Fruit fly (Drosophila melanogaster) whole organism, embryonic: ENCODE results near the gene nuf.

Source experiments
- Atf3 ChIP-seq: fragments of 200-800 bp; sonication (Bioruptor generic); optimal IDR thresholded peaks from 3 replicates; lab custom pipeline; 2016; ENCODE audit warnings: missing biosample characterization, missing genetic modification characterization
- Bdp1 ChIP-seq: fragments of 200-800 bp; sonication (Bioruptor generic); optimal IDR thresholded peaks from 3 replicates; lab custom pipeline; 2016; ENCODE audit warnings: missing biosample characterization, missing genetic modification characterization
- C15 ChIP-seq: fragments of 200-800 bp; sonication (Bioruptor generic); IDR thresholded peaks from 3 replicates; pipeline ENCODE4 v1.3.6; 2022; ENCODE audit warnings: missing biosample characterization, missing genetic modification characterization
- CG11456 ChIP-seq: fragments of 200-800 bp; sonication (Bioruptor generic); IDR thresholded peaks from 3 replicates; pipeline ENCODE4 v1.3.6; 2022; ENCODE audit warnings: missing biosample characterization, missing genetic modification characterization
- CG12219 ChIP-seq: fragments of 200-800 bp; sonication (Bioruptor generic); optimal IDR thresholded peaks from 3 replicates; lab custom pipeline; 2018; ENCODE audit warnings: missing biosample characterization, mild to moderate bottlenecking, missing genetic modification characterization
- CG1603 ChIP-seq: fragments of 200-800 bp; sonication (Bioruptor generic); optimal IDR thresholded peaks from 2 replicates; lab custom pipeline; 2019; ENCODE audit warnings: missing biosample characterization, mild to moderate bottlenecking, missing genetic modification characterization, moderate library complexity
- CG2875 ChIP-seq: fragments of 200-800 bp; sonication (Bioruptor generic); optimal IDR thresholded peaks from 2 replicates; lab custom pipeline; 2017; ENCODE audit warnings: missing biosample characterization, mild to moderate bottlenecking, missing genetic modification characterization, missing genetic modification reagents
- CG32767 ChIP-seq: fragments of 200-800 bp; sonication (Bioruptor generic); IDR thresholded peaks from 2 replicates; pipeline ENCODE4 v1.3.6; 2022; ENCODE audit warnings: missing biosample characterization, missing genetic modification characterization
- CG3407 ChIP-seq: fragments of 200-800 bp; sonication (Bioruptor generic); optimal IDR thresholded peaks from 2 replicates; lab custom pipeline; 2018; ENCODE audit warnings: missing biosample characterization, mild to moderate bottlenecking, missing genetic modification characterization
- CG6654 ChIP-seq: fragments of 200-800 bp; sonication (Bioruptor generic); optimal IDR thresholded peaks from 2 replicates; lab custom pipeline; 2017; ENCODE audit warnings: missing biosample characterization, mild to moderate bottlenecking, missing genetic modification characterization
- CG7786 ChIP-seq: fragments of 200-800 bp; sonication (Bioruptor generic); optimal IDR thresholded peaks from 2 replicates; lab custom pipeline; 2016; ENCODE audit warnings: missing biosample characterization, missing genetic modification characterization
- CG7839 ChIP-seq: fragments of 200-800 bp; sonication (Bioruptor generic); optimal IDR thresholded peaks from 3 replicates; lab custom pipeline; 2018; ENCODE audit warnings: missing biosample characterization, mild to moderate bottlenecking, missing genetic modification characterization, moderate library complexity
- CG8359 ChIP-seq: fragments of 200-800 bp; sonication (Bioruptor generic); optimal IDR thresholded peaks from 2 replicates; lab custom pipeline; 2017; ENCODE audit warnings: missing biosample characterization, mild to moderate bottlenecking, missing genetic modification characterization, borderline replicate concordance
- CG9609 ChIP-seq: fragments of 200-800 bp; sonication (Bioruptor generic); optimal IDR thresholded peaks from 3 replicates; lab custom pipeline; 2016; ENCODE audit warnings: missing biosample characterization, missing genetic modification characterization
- CG9817 ChIP-seq: fragments of 200-800 bp; sonication (Bioruptor generic); optimal IDR thresholded peaks from 2 replicates; lab custom pipeline; 2018; ENCODE audit warnings: missing biosample characterization, mild to moderate bottlenecking, missing genetic modification characterization, moderate library complexity
- CkIIα-i1 ChIP-seq: fragments of 200-800 bp; sonication (Bioruptor generic); IDR thresholded peaks from 2 replicates; pipeline ENCODE4 v1.3.6; 2022; ENCODE audit warnings: missing biosample characterization, missing genetic modification characterization
- CrebB ChIP-seq: fragments of 200-800 bp; sonication (Bioruptor generic); optimal IDR thresholded peaks from 3 replicates; lab custom pipeline; 2018; ENCODE audit warnings: missing biosample characterization, mild to moderate bottlenecking, missing genetic modification characterization
- D19A ChIP-seq: fragments of 200-800 bp; optimal IDR thresholded peaks from 3 replicates; lab custom pipeline; 2019; ENCODE audit warnings: missing biosample characterization, mild to moderate bottlenecking, missing genetic modification characterization, moderate library complexity
- D19B ChIP-seq: fragments of 200-800 bp; sonication (Bioruptor generic); optimal IDR thresholded peaks from 2 replicates; lab custom pipeline; 2017; ENCODE audit warnings: missing biosample characterization, mild to moderate bottlenecking, missing genetic modification characterization
- Ets97D ChIP-seq: fragments of 200-800 bp; sonication (Bioruptor generic); optimal IDR thresholded peaks from 3 replicates; lab custom pipeline; 2016; ENCODE audit warnings: missing biosample characterization, missing genetic modification characterization
- Fer3 ChIP-seq: fragments of 200-800 bp; sonication (Bioruptor generic); optimal IDR thresholded peaks from 2 replicates; lab custom pipeline; 2018; ENCODE audit warnings: missing biosample characterization, mild to moderate bottlenecking, missing genetic modification characterization, moderate library complexity
- HLH3B ChIP-seq: fragments of 200-800 bp; sonication (Bioruptor generic); IDR thresholded peaks from 2 replicates; pipeline ENCODE4 v1.3.6; 2022; ENCODE audit warnings: missing biosample characterization, missing genetic modification characterization
- Hsf ChIP-seq: fragments of 200-800 bp; sonication (Bioruptor generic); optimal IDR thresholded peaks from 3 replicates; lab custom pipeline; 2016; ENCODE audit warnings: missing biosample characterization, missing genetic modification characterization
- Lpt ChIP-seq: fragments of >200 bp; optimal IDR thresholded peaks from 2 replicates; lab custom pipeline; 2018; ENCODE audit warnings: missing biosample characterization, missing genetic modification characterization
- Mad ChIP-seq: fragments of 200-800 bp; sonication (Bioruptor generic); optimal IDR thresholded peaks from 2 replicates; lab custom pipeline; 2016; ENCODE audit warnings: missing biosample characterization, missing genetic modification characterization
- NFAT ChIP-seq: fragments of 200-800 bp; sonication (Bioruptor generic); IDR thresholded peaks from 2 replicates; pipeline ENCODE4 v1.3.6; 2022; ENCODE audit warnings: missing biosample characterization, missing genetic modification characterization
- Pdp1 ChIP-seq, 2 experiments: fragments of 200-800 bp; sonication (Bioruptor generic); optimal IDR thresholded peaks; 3 replicates each; lab custom pipeline; 2016; ENCODE audit warnings: missing biosample characterization in 2 of 2, missing genetic modification characterization in 2 of 2, mild to moderate bottlenecking in 1 of 2, moderate library complexity in 1 of 2
- Ptx1 ChIP-seq: fragments of 200-800 bp; sonication (Bioruptor generic); IDR thresholded peaks from 2 replicates; pipeline ENCODE4 v1.3.6; 2022; ENCODE audit warnings: missing biosample characterization, missing genetic modification characterization
- Side ChIP-seq: fragments of 200-800 bp; sonication (Bioruptor generic); optimal IDR thresholded peaks from 2 replicates; lab custom pipeline; 2016; ENCODE audit warnings: missing biosample characterization, missing genetic modification characterization
- Sox100B ChIP-seq: fragments of 200-800 bp; sonication (Bioruptor generic); optimal IDR thresholded peaks from 3 replicates; lab custom pipeline; 2018; ENCODE audit warnings: missing biosample characterization, mild to moderate bottlenecking, missing genetic modification characterization
- Sox102F ChIP-seq: fragments of 200-800 bp; sonication (Bioruptor generic); optimal IDR thresholded peaks from 2 replicates; lab custom pipeline; 2018; ENCODE audit warnings: missing biosample characterization, mild to moderate bottlenecking, missing genetic modification characterization, moderate library complexity
- Xrp1 ChIP-seq: fragments of 200-800 bp; sonication (Bioruptor generic); IDR thresholded peaks from 2 replicates; pipeline ENCODE4 v1.3.6; 2022; ENCODE audit warnings: missing biosample characterization, missing genetic modification characterization
- ase ChIP-seq: fragments of 200-800 bp; sonication (Bioruptor generic); IDR thresholded peaks from 3 replicates; pipeline ENCODE4 v1.3.6; 2022; ENCODE audit warnings: missing biosample characterization, missing genetic modification characterization
- bsh ChIP-seq, 2 experiments: fragments of 200-800 bp; sonication (Bioruptor generic); optimal IDR thresholded peaks; 2 replicates each; lab custom pipeline; 2017 to 2018; ENCODE audit warnings: mild to moderate bottlenecking in 2 of 2, missing biosample characterization in 2 of 2, missing genetic modification characterization in 2 of 2, moderate library complexity in 1 of 2
- dysf ChIP-seq: fragments of 200-800 bp; sonication (Bioruptor generic); IDR thresholded peaks from 3 replicates; pipeline ENCODE4 v1.3.6; 2022; ENCODE audit warnings: missing biosample characterization, missing genetic modification characterization
- ewg ChIP-seq: fragments of 200-800 bp; sonication (Bioruptor generic); optimal IDR thresholded peaks from 3 replicates; lab custom pipeline; 2017; ENCODE audit warnings: mild to moderate bottlenecking, missing biosample characterization, missing genetic modification reagents, missing genetic modification characterization
- ftz-f1 ChIP-seq: fragments of 200-800 bp; sonication (Bioruptor generic); optimal IDR thresholded peaks from 2 replicates; lab custom pipeline; 2016; ENCODE audit warnings: missing biosample characterization, missing genetic modification characterization
- grau ChIP-seq: fragments of 200-800 bp; optimal IDR thresholded peaks from 3 replicates; lab custom pipeline; 2019; ENCODE audit warnings: missing biosample characterization, mild to moderate bottlenecking, missing genetic modification characterization, moderate library complexity
- hkb ChIP-seq, 2 experiments: fragments of 200-800 bp in 1 of 2; fragments of >200 bp in 1 of 2; sonication (Bioruptor generic) in 1 of 2; IDR thresholded peaks in 1 of 2; optimal IDR thresholded peaks in 1 of 2; 2 replicates each; pipeline versions ENCODE4 v1.3.6 to Lab custom; 2017 to 2022; ENCODE audit warnings: missing biosample characterization in 1 of 2, missing genetic modification characterization in 1 of 2
- jing ChIP-seq: fragments of 200-800 bp; sonication (Bioruptor generic); optimal IDR thresholded peaks from 2 replicates; lab custom pipeline; 2018; ENCODE audit warnings: missing biosample characterization, mild to moderate bottlenecking, missing genetic modification characterization
- knrl ChIP-seq: fragments of 200-800 bp; sonication (Bioruptor generic); IDR thresholded peaks from 3 replicates; pipeline ENCODE4 v1.3.6; 2022; ENCODE audit warnings: missing biosample characterization, missing genetic modification characterization; ENCODE audit not compliant: partially characterized antibody
- nerfin-2 ChIP-seq: fragments of 200-800 bp; sonication (Bioruptor generic); IDR thresholded peaks from 2 replicates; pipeline ENCODE4 v1.3.6; 2022; ENCODE audit warnings: missing biosample characterization, missing genetic modification characterization; ENCODE audit not compliant: partially characterized antibody
- odd ChIP-seq: fragments of 200-800 bp; sonication (Bioruptor generic); optimal IDR thresholded peaks from 2 replicates; lab custom pipeline; 2017; ENCODE audit warnings: missing biosample characterization, mild to moderate bottlenecking, missing genetic modification characterization
- phol ChIP-seq: fragments of 200-800 bp; sonication (Bioruptor generic); optimal IDR thresholded peaks from 3 replicates; lab custom pipeline; 2018; ENCODE audit warnings: missing biosample characterization, mild to moderate bottlenecking, missing genetic modification characterization, moderate library complexity
- run ChIP-seq: fragments of 200-800 bp; sonication (Bioruptor generic); optimal IDR thresholded peaks from 3 replicates; lab custom pipeline; 2018; ENCODE audit warnings: missing biosample characterization, mild to moderate bottlenecking, missing genetic modification characterization
- sens ChIP-seq: fragments of 200-800 bp; sonication (Bioruptor generic); peaks from one replicate; lab custom pipeline; 2016; ENCODE audit warnings: missing biosample characterization, missing genetic modification characterization
- stc ChIP-seq: fragments of 200-800 bp; sonication (Bioruptor generic); IDR thresholded peaks from 2 replicates; pipeline ENCODE4 v1.3.6; 2022; ENCODE audit warnings: missing biosample characterization, missing genetic modification characterization
- unc-4 ChIP-seq: fragments of 200-800 bp; sonication (Bioruptor generic); IDR thresholded peaks from 2 replicates; pipeline ENCODE4 v1.3.6; 2022; ENCODE audit warnings: missing biosample characterization, missing genetic modification characterization; ENCODE audit not compliant: partially characterized antibody
- vnd ChIP-seq: fragments of 200-800 bp; sonication (Bioruptor generic); IDR thresholded peaks from 3 replicates; pipeline ENCODE4 v1.3.6; 2022; ENCODE audit warnings: missing biosample characterization, missing genetic modification characterization; ENCODE audit not compliant: partially characterized antibody

The nuf gene

dm6 chr3L:14172174-14172940 is 18.3 kb upstream of the nuf start (continued):
- TF ChIP-seq unc-4 (no peak), dysf (GFP tag; lab: Robert Waterston, UW) (no peak; the same call in 2 of the 3 replicates), Mad (GFP tag; lab: Kevin White, UChicago) (no peak), Ets97D (GFP tag; lab: Kevin White, UChicago) (no peak), run (tag; lab: Kevin White, UChicago) (peak; percentile 6), nerfin-2 (GFP tag; lab: Robert Waterston, UW) (no peak), CG12219 (GFP tag; lab: Kevin White, UChicago) (peak; percentile 76), CkIIα-i1 (GFP tag; lab: Robert Waterston, UW) (no peak), CG9817 (no peak), CG1603 (tag; lab: Kevin White, UChicago) (peak; percentile 8), vnd (GFP tag; lab: Robert Waterston, UW) (no peak), Lpt (no peak), CG8359 (GFP tag; lab: Kevin White, UChicago) (no peak), knrl (GFP tag; lab: Robert Waterston, UW) (no peak), ewg (no peak), CG3407 (peak; percentile 7), odd (peak; percentile 53), CG32767 (GFP tag; lab: Robert Waterston, UW) (no peak), Bdp1 (GFP tag; lab: Kevin White, UChicago) (no peak), Ptx1 (GFP tag; lab: Robert Waterston, UW) (no peak), CG7786 (GFP tag; lab: Kevin White, UChicago) (no peak), phol (peak; percentile 66), CG9609 (no peak), sens (GFP tag; lab: Kevin White, UChicago) (peak; percentile 93), jing (GFP tag; lab: Kevin White, UChicago) (no peak), Sox100B (GFP tag; lab: Kevin White, UChicago) (peak; percentile 68), CG11456 (no peak), HLH3B (GFP tag; lab: Robert Waterston, UW) (no peak), ftz-f1 (GFP tag; lab: Kevin White, UChicago) (no peak), grau (tag; lab: Kevin White, UChicago) (peak; percentile 75), Side (no peak), CG6654 (GFP tag; lab: Kevin White, UChicago) (no peak), D19B (no peak), CG2875 (GFP tag; lab: Kevin White, UChicago) (peak; percentile 58), Fer3 (tag; lab: Kevin White, UChicago) (no peak), Pdp1 (GFP tag; optimal IDR thresholded peaks at IDR 0.05; lab: Kevin White, UChicago) (no peak), NFAT (no peak), Atf3 (GFP tag; lab: Kevin White, UChicago) (no peak), hkb (optimal IDR thresholded peaks at IDR 0.05; lab: Kevin White, UChicago) (no peak), hkb (GFP tag; IDR thresholded peaks at IDR 0.05; lab: Robert Waterston, UW) (no peak), Hsf (GFP tag; lab: Kevin White, UChicago) (peak; percentile 61), C15 (GFP tag; lab: Robert Waterston, UW) (no peak), Sox102F (GFP tag; lab: Kevin White, UChicago) (peak; percentile 49), CG7839 (tag; lab: Kevin White, UChicago) (peak; percentile 58), stc (no peak), CrebB (no peak), ase (no peak), Xrp1 (GFP tag; lab: Robert Waterston, UW) (peak; percentile 47; the same call in 1 of the 2 replicates), bsh (GFP tag; optimal IDR thresholded peaks at IDR 0.05; lab: Kevin White, UChicago) (peak in 1 of 2 experiments; percentile 56), D19A (tag; lab: Kevin White, UChicago) (peak; percentile 60)
